Fruit fly (Drosophila melanogaster) whole organism, embryonic: ENCODE measurements around the gene Sap130.
A peak's percentile ranks its signal among the peaks of the same experiment; 100 is the strongest.

Experiments
- ATbp ChIP-seq: fragments of 200-800 bp; sonication (Bioruptor generic); optimal IDR thresholded peaks from 2 replicates; lab custom pipeline; 2017; ENCODE audit warnings: missing biosample characterization, mild to moderate bottlenecking, missing genetic modification characterization, missing genetic modification reagents
- Abd-B ChIP-seq: fragments of 200-800 bp; sonication (Bioruptor generic); optimal IDR thresholded peaks from 2 replicates; lab custom pipeline; 2018; ENCODE audit warnings: missing biosample characterization, mild to moderate bottlenecking, missing genetic modification characterization, moderate library complexity
- Awh ChIP-seq: fragments of 200-800 bp; sonication (Bioruptor generic); IDR thresholded peaks from 2 replicates; pipeline ENCODE4, ENCODE4 v1.3.6; 2022; ENCODE audit warnings: missing biosample characterization, missing genetic modification characterization
- CG10147 ChIP-seq: fragments of 200-800 bp; sonication (Bioruptor generic); optimal IDR thresholded peaks from 2 replicates; lab custom pipeline; 2019; ENCODE audit warnings: missing biosample characterization, mild to moderate bottlenecking, missing genetic modification characterization, moderate library complexity
- CG11093 ChIP-seq: fragments of 200-800 bp; sonication (Bioruptor generic); IDR thresholded peaks from 3 replicates; pipeline ENCODE4 v1.3.6; 2022; ENCODE audit warnings: missing biosample characterization, missing genetic modification characterization
- CG12659 ChIP-seq: fragments of 200-800 bp; sonication (Bioruptor generic); optimal IDR thresholded peaks from 3 replicates; lab custom pipeline; 2017; ENCODE audit warnings: mild to moderate bottlenecking, missing biosample characterization, missing genetic modification reagents, missing genetic modification characterization
- CG15073 ChIP-seq: fragments of 200-800 bp; sonication (Bioruptor generic); optimal IDR thresholded peaks from 2 replicates; lab custom pipeline; 2016; ENCODE audit warnings: missing biosample characterization, missing genetic modification characterization
- CG1529 ChIP-seq: fragments of 200-800 bp; sonication (Bioruptor generic); optimal IDR thresholded peaks from 3 replicates; lab custom pipeline; 2018; ENCODE audit warnings: missing biosample characterization, missing genetic modification characterization
- CG15601 ChIP-seq: fragments of 200-800 bp; sonication (Bioruptor generic); optimal IDR thresholded peaks from 3 replicates; lab custom pipeline; 2019; ENCODE audit warnings: missing biosample characterization, mild to moderate bottlenecking, missing genetic modification characterization, moderate library complexity
- CG17361 ChIP-seq: fragments of 200-800 bp; sonication (Bioruptor generic); IDR thresholded peaks from 3 replicates; pipeline ENCODE4 v1.3.6; 2022; ENCODE audit warnings: missing biosample characterization, missing genetic modification characterization
- CG1832 ChIP-seq: fragments of 200-800 bp; sonication (Bioruptor generic); optimal IDR thresholded peaks from 2 replicates; lab custom pipeline; 2017; ENCODE audit warnings: missing biosample characterization, mild to moderate bottlenecking, missing genetic modification characterization, inconsistent platforms
- CG18476 ChIP-seq: fragments of 200-800 bp; sonication (Bioruptor generic); optimal IDR thresholded peaks from 2 replicates; lab custom pipeline; 2016; ENCODE audit warnings: missing biosample characterization, mild to moderate bottlenecking, missing genetic modification characterization
- CG31441 ChIP-seq: fragments of 200-800 bp; sonication (Bioruptor generic); IDR thresholded peaks from 2 replicates; pipeline ENCODE4 v1.3.6; 2022; ENCODE audit warnings: missing biosample characterization, missing genetic modification characterization
- CG3281 ChIP-seq: fragments of 200-800 bp; sonication (Bioruptor generic); optimal IDR thresholded peaks from 3 replicates; lab custom pipeline; 2017; ENCODE audit warnings: missing biosample characterization, mild to moderate bottlenecking, missing genetic modification characterization
- CG34376 ChIP-seq: fragments of 200-800 bp; sonication (Bioruptor generic); optimal IDR thresholded peaks from 2 replicates; lab custom pipeline; 2018; ENCODE audit warnings: missing biosample characterization, mild to moderate bottlenecking, missing genetic modification characterization
- CG43689 ChIP-seq: fragments of 200-800 bp; sonication (Bioruptor generic); IDR thresholded peaks from 2 replicates; pipeline ENCODE4 v1.3.6; 2022; ENCODE audit warnings: missing biosample characterization, missing genetic modification characterization
- CG4404 ChIP-seq: fragments of 200-800 bp; sonication (Bioruptor generic); IDR thresholded peaks from 2 replicates; pipeline ENCODE4 v1.3.6; 2022; ENCODE audit warnings: missing biosample characterization, missing genetic modification characterization
- CG6813 ChIP-seq: fragments of 200-800 bp; sonication (Bioruptor generic); optimal IDR thresholded peaks from 2 replicates; lab custom pipeline; 2017; ENCODE audit warnings: missing biosample characterization, missing genetic modification characterization, mild to moderate bottlenecking, moderate library complexity, missing genetic modification reagents
- CrebB ChIP-seq: fragments of 200-800 bp; sonication (Bioruptor generic); optimal IDR thresholded peaks from 3 replicates; lab custom pipeline; 2018; ENCODE audit warnings: missing biosample characterization, mild to moderate bottlenecking, missing genetic modification characterization
- D ChIP-seq, 2 experiments: fragments of 200-800 bp in 1 of 2; fragments of >200 bp in 1 of 2; sonication (Bioruptor generic) in 1 of 2; optimal IDR thresholded peaks; 2 replicates in 1 of 2; 3 replicates in 1 of 2; lab custom pipeline; 2017; ENCODE audit warnings: mild to moderate bottlenecking in 1 of 2, missing biosample characterization in 1 of 2, missing genetic modification characterization in 1 of 2, missing genetic modification reagents in 1 of 2
- Dip2 ChIP-seq: fragments of 200-800 bp; sonication (Bioruptor generic); IDR thresholded peaks from 2 replicates; pipeline ENCODE4 v1.3.6; 2022; ENCODE audit warnings: missing biosample characterization, missing genetic modification characterization
- Dref ChIP-seq: fragments of 200-800 bp; sonication (Bioruptor generic); IDR thresholded peaks from 2 replicates; pipeline ENCODE4 v1.3.6; 2022; ENCODE audit warnings: missing biosample characterization, missing genetic modification characterization
- Fer1 ChIP-seq: fragments of 200-800 bp; sonication (Bioruptor generic); optimal IDR thresholded peaks from 2 replicates; lab custom pipeline; 2017; ENCODE audit warnings: missing biosample characterization, mild to moderate bottlenecking, missing genetic modification characterization
- H15 ChIP-seq: fragments of 200-800 bp; sonication (Bioruptor generic); IDR thresholded peaks from 3 replicates; pipeline ENCODE4 v1.3.6; 2022; ENCODE audit warnings: missing biosample characterization, missing genetic modification characterization
- MTF-1 ChIP-seq: fragments of 200-800 bp; sonication (Bioruptor generic); optimal IDR thresholded peaks from 2 replicates; lab custom pipeline; 2018; ENCODE audit warnings: missing biosample characterization, mild to moderate bottlenecking, missing genetic modification characterization, borderline replicate concordance
- Med ChIP-seq: fragments of 200-800 bp; sonication (Bioruptor generic); peaks from one replicate; lab custom pipeline; 2016; ENCODE audit warnings: missing biosample characterization, missing genetic modification characterization, mild to moderate bottlenecking, inconsistent platforms, moderate library complexity
- Mes4 ChIP-seq: fragments of 200-800 bp; sonication (Bioruptor generic); optimal IDR thresholded peaks from 2 replicates; lab custom pipeline; 2016; ENCODE audit warnings: missing biosample characterization, missing genetic modification characterization
- Myb ChIP-seq: fragments of 200-800 bp; sonication (Bioruptor generic); optimal IDR thresholded peaks from 2 replicates; lab custom pipeline; 2016; ENCODE audit warnings: missing biosample characterization, missing genetic modification characterization
- NC2β ChIP-seq: fragments of 200-800 bp; sonication (Bioruptor generic); optimal IDR thresholded peaks from 2 replicates; lab custom pipeline; 2016; ENCODE audit warnings: missing biosample characterization, missing genetic modification characterization
- Side ChIP-seq: fragments of 200-800 bp; sonication (Bioruptor generic); optimal IDR thresholded peaks from 2 replicates; lab custom pipeline; 2016; ENCODE audit warnings: missing biosample characterization, missing genetic modification characterization
- Six4 ChIP-seq: fragments of 200-800 bp; sonication (Bioruptor generic); optimal IDR thresholded peaks from 2 replicates; lab custom pipeline; 2016; ENCODE audit warnings: missing biosample characterization, missing genetic modification characterization
- ara ChIP-seq: fragments of 200-800 bp; sonication (Bioruptor generic); IDR thresholded peaks from 2 replicates; pipeline ENCODE4 v1.3.6; 2022; ENCODE audit warnings: missing biosample characterization, missing genetic modification characterization
- bab2 ChIP-seq: fragments of 200-800 bp; sonication (Bioruptor generic); optimal IDR thresholded peaks from 2 replicates; lab custom pipeline; 2016; ENCODE audit warnings: missing biosample characterization, missing genetic modification characterization
- cg ChIP-seq: fragments of 200-800 bp; sonication (Bioruptor generic); optimal IDR thresholded peaks from 3 replicates; lab custom pipeline; 2019; ENCODE audit warnings: missing biosample characterization, mild to moderate bottlenecking, missing genetic modification characterization, moderate library complexity
- ci ChIP-seq: fragments of 200-800 bp; sonication (Bioruptor generic); IDR thresholded peaks from 3 replicates; pipeline ENCODE4 v1.3.6; 2022; ENCODE audit warnings: missing biosample characterization, missing genetic modification characterization
- cwo ChIP-seq: fragments of 200-800 bp; sonication (Bioruptor generic); optimal IDR thresholded peaks from 3 replicates; lab custom pipeline; 2017; ENCODE audit warnings: missing biosample characterization, missing genetic modification characterization, mild to moderate bottlenecking, moderate library complexity, missing genetic modification reagents
- da ChIP-seq: fragments of 200-800 bp; sonication (Bioruptor generic); optimal IDR thresholded peaks from 2 replicates; lab custom pipeline; 2016; ENCODE audit warnings: missing biosample characterization, missing genetic modification characterization
- gfzf ChIP-seq: fragments of 200-800 bp; sonication (Bioruptor generic); optimal IDR thresholded peaks from 2 replicates; lab custom pipeline; 2016; ENCODE audit warnings: missing biosample characterization, mild to moderate bottlenecking, missing genetic modification characterization, moderate library complexity
- ham ChIP-seq: fragments of 200-800 bp; sonication (Bioruptor generic); IDR thresholded peaks from 2 replicates; pipeline ENCODE4 v1.3.6; 2022; ENCODE audit warnings: missing biosample characterization, missing genetic modification characterization
- hbn ChIP-seq: fragments of 200-800 bp; sonication (Bioruptor generic); IDR thresholded peaks from 2 replicates; pipeline ENCODE4 v1.3.6; 2022; ENCODE audit warnings: missing biosample characterization, missing genetic modification characterization; ENCODE audit not compliant: partially characterized antibody
- her ChIP-seq: fragments of 200-800 bp; sonication (Bioruptor generic); optimal IDR thresholded peaks from 2 replicates; lab custom pipeline; 2016; ENCODE audit warnings: missing biosample characterization, missing genetic modification characterization
- mam ChIP-seq: fragments of 200-800 bp; sonication (Bioruptor generic); optimal IDR thresholded peaks from 3 replicates; lab custom pipeline; 2016; ENCODE audit warnings: missing biosample characterization, missing genetic modification characterization
- nom ChIP-seq: fragments of 200-800 bp; sonication (Bioruptor generic); optimal IDR thresholded peaks from 2 replicates; lab custom pipeline; 2017; ENCODE audit warnings: missing biosample characterization, missing genetic modification characterization, mild to moderate bottlenecking, moderate library complexity, missing genetic modification reagents
- pita ChIP-seq: fragments of 200-800 bp; sonication (Bioruptor generic); optimal IDR thresholded peaks from 2 replicates; lab custom pipeline; 2017; ENCODE audit warnings: missing biosample characterization, mild to moderate bottlenecking, missing genetic modification characterization
- ranshi ChIP-seq: fragments of 200-800 bp; sonication (Bioruptor generic); IDR thresholded peaks from 2 replicates; pipeline ENCODE4 v1.3.6; 2022; ENCODE audit warnings: missing biosample characterization, missing genetic modification characterization
- sim ChIP-seq: fragments of 200-800 bp; sonication (Bioruptor generic); IDR thresholded peaks from 2 replicates; pipeline ENCODE4 v1.3.6; 2022; ENCODE audit warnings: missing biosample characterization, missing genetic modification characterization
- so ChIP-seq: fragments of 200-800 bp; sonication (Bioruptor generic); IDR thresholded peaks from 3 replicates; pipeline ENCODE4 v1.3.6; 2022; ENCODE audit warnings: missing biosample characterization, missing genetic modification characterization
- unc-4 ChIP-seq: fragments of 200-800 bp; sonication (Bioruptor generic); IDR thresholded peaks from 2 replicates; pipeline ENCODE4 v1.3.6; 2022; ENCODE audit warnings: missing biosample characterization, missing genetic modification characterization; ENCODE audit not compliant: partially characterized antibody
- zfh2 ChIP-seq: fragments of 200-800 bp; sonication (Bioruptor generic); optimal IDR thresholded peaks from 2 replicates; lab custom pipeline; 2016; ENCODE audit warnings: missing biosample characterization, missing genetic modification characterization

The Sap130 gene

dm6 chr3L:12804035-12804729, 1.5 kb upstream of the Sap130 start (continued):
- TF ChIP-seq sim (GFP tag; lab: Robert Waterston, UW) = no peak
- TF ChIP-seq CG1832 (GFP tag; lab: Kevin White, UChicago) = peak; percentile 68
- TF ChIP-seq CG34376 (GFP tag; lab: Kevin White, UChicago) = no peak
- no peak for TF ChIP-seq CG18476 (GFP tag; lab: Kevin White, UChicago)
- no peak for TF ChIP-seq ranshi (GFP tag; lab: Robert Waterston, UW)
- TF ChIP-seq CG11093 (GFP tag; lab: Robert Waterston, UW) = no peak
- TF ChIP-seq ham (GFP tag; lab: Robert Waterston, UW) = no peak
- TF ChIP-seq CrebB = peak; percentile 29
- TF ChIP-seq CG43689 (GFP tag; lab: Robert Waterston, UW) = no peak
- no peak for TF ChIP-seq Mes4 (GFP tag; lab: Kevin White, UChicago)
- no peak for TF ChIP-seq so (GFP tag; lab: Robert Waterston, UW)
- TF ChIP-seq CG17361 (GFP tag; lab: Robert Waterston, UW) = 0 out of 3 replicates have a peak, but pooled peaks have one; percentile 47
- no peak for TF ChIP-seq her (GFP tag; lab: Kevin White, UChicago)
- TF ChIP-seq Myb (GFP tag; lab: Kevin White, UChicago) = no peak
- no peak for TF ChIP-seq Abd-B (GFP tag; lab: Kevin White, UChicago)
- TF ChIP-seq gfzf (GFP tag; lab: Kevin White, UChicago) = no peak
- TF ChIP-seq da (GFP tag; lab: Kevin White, UChicago) = no peak
- no peak for TF ChIP-seq CG10147
- TF ChIP-seq MTF-1 = no peak
- no peak for TF ChIP-seq Fer1 (GFP tag; lab: Kevin White, UChicago)
- TF ChIP-seq mam = no peak
- TF ChIP-seq Six4 (GFP tag; lab: Kevin White, UChicago) = no peak
- peak; percentile 9; the same call in 1 of the 3 replicates for TF ChIP-seq ci
- no peak for TF ChIP-seq CG1529 (GFP tag; lab: Kevin White, UChicago)
- TF ChIP-seq H15 (GFP tag; lab: Robert Waterston, UW) = no peak
- 0 out of 2 replicates have a peak, but pooled peaks have one; percentile 28 for TF ChIP-seq hbn (GFP tag; lab: Robert Waterston, UW)
- TF ChIP-seq pita (GFP tag; lab: Kevin White, UChicago) = no peak
- no peak for TF ChIP-seq cwo (GFP tag; lab: Kevin White, UChicago)
- peak; percentile 4 for TF ChIP-seq CG12659 (GFP tag; lab: Kevin White, UChicago)
- TF ChIP-seq Awh (GFP tag; lab: Robert Waterston, UW) = peak; percentile 44
- no peak for TF ChIP-seq zfh2 (GFP tag; lab: Kevin White, UChicago)
- TF ChIP-seq CG3281 (GFP tag; lab: Kevin White, UChicago) = peak; percentile 30
- TF ChIP-seq Side = no peak
- TF ChIP-seq CG15601 (tag; lab: Kevin White, UChicago) = no peak
- TF ChIP-seq bab2 (GFP tag; lab: Kevin White, UChicago) = no peak
- no peak for TF ChIP-seq Med
- TF ChIP-seq Dref (GFP tag; lab: Robert Waterston, UW) = no peak
- TF ChIP-seq D (optimal IDR thresholded peaks at IDR 0.05; lab: Kevin White, UChicago) = no peak
- TF ChIP-seq D (GFP tag; optimal IDR thresholded peaks at IDR 0.05; lab: Kevin White, UChicago) = no peak
- no peak for TF ChIP-seq cg
- 0 out of 2 replicates have a peak, but pooled peaks have one; percentile 7 for TF ChIP-seq CG31441 (GFP tag; lab: Robert Waterston, UW)
- TF ChIP-seq nom (GFP tag; lab: Kevin White, UChicago) = peak; percentile 52
- TF ChIP-seq CG15073 = no peak
- TF ChIP-seq Dip2 = no peak
- no peak for TF ChIP-seq ara
- no peak for TF ChIP-seq CG4404 (GFP tag; lab: Robert Waterston, UW)
- no peak for TF ChIP-seq CG6813 (GFP tag; lab: Kevin White, UChicago)
- no peak for TF ChIP-seq NC2β (GFP tag; lab: Kevin White, UChicago)
- TF ChIP-seq ATbp (GFP tag; lab: Kevin White, UChicago) = peak; percentile 38
- TF ChIP-seq unc-4 = 0 out of 2 replicates have a peak, but pooled peaks have one; percentile 27
